Worm (Caenorhabditis elegans) whole organism, young adult: ENCODE data around the gene hrpa-2.

Source experiments
- egl-44 ChIP-seq: fragments of 200-800 bp; sonication (Bioruptor generic); IDR thresholded peaks from 2 replicates; pipeline ENCODE4 v1.3.6; 2022; ENCODE audit warnings: missing genetic modification reagents, missing genetic modification characterization, missing compliant biosample characterization
- snpc-4 ChIP-seq, 5 experiments: fragments of 150-350 bp in 1 of 5; sonication (generic microtip) in 4 of 5; optimal IDR thresholded peaks; 2 replicates each; lab custom pipeline; 2014 to 2018; ENCODE audit warnings: missing genetic modification characterization in 5 of 5, missing biosample characterization in 3 of 5, antibody characterized with exemption in 2 of 5, mild to moderate bottlenecking in 2 of 5, missing compliant biosample characterization in 2 of 5, missing genotype in 2 of 5, moderate library complexity in 2 of 5, missing genetic modification reagents in 1 of 5

- TF ChIP-seq egl-44 (GFP tag; lab: Robert Waterston, UW) (no peak), snpc-4 (GFP tag; optimal IDR thresholded peaks at IDR 0.05; lab: Kevin White, UChicago) (no peak), snpc-4 (tag; optimal IDR thresholded peaks at IDR 0.05; lab: Kevin White, UChicago) (no peak)
Measured at ce11 chrX:5205561-5205960, 10.6 kb upstream of the hrpa-2 start, which contains the start of gene H28G03.2.
